Worm (Caenorhabditis elegans): ENCODE measurements around the gene srt-40.
"Not testable (repeated sequence)": the region's sequence is repeated elsewhere in the genome, so short reads cannot be mapped to it uniquely, and the experiment has no call there.

Gene srt-40

DNA sequence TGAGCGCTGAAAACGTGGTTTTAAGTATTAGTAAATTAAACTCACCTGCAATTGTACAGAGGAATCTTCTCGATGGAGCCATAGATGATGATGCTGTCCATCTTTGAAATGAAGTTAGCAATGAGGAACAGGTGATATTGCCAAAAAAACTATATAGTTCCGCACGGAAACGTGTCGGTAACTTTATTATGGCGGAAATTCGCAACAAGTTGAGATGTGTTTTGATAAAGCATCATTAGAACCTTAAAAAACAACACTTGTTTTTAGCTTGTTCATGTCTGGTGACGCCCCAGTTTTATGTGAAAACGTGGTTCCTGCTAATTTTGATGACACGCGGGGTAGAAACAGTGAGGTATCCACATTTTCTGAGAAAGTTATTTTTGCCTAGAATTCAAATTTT is at the start of gene srt-40:
srt-40 (minus strand) TSS at position 101 of the 400 bp plus-strand sequence.
- no peak for TF ChIP-seq pha-4 (tag; optimal IDR thresholded peaks at IDR 0.05)
- TF ChIP-seq nhr-11 (tag; optimal IDR thresholded peaks at IDR 0.05): no peak

- not testable (repeated sequence) for TF ChIP-seq tbx-2, nhr-232, pha-2 (tag; optimal IDR thresholded peaks at IDR 0.05)
Observed at ce11 chrV:2255191-2255590, 49.1 kb upstream of the srt-40 start, which contains the start of gene F41B5.1. F41B5.1 (plus strand) TSS chrV:2255533.

DNA sequence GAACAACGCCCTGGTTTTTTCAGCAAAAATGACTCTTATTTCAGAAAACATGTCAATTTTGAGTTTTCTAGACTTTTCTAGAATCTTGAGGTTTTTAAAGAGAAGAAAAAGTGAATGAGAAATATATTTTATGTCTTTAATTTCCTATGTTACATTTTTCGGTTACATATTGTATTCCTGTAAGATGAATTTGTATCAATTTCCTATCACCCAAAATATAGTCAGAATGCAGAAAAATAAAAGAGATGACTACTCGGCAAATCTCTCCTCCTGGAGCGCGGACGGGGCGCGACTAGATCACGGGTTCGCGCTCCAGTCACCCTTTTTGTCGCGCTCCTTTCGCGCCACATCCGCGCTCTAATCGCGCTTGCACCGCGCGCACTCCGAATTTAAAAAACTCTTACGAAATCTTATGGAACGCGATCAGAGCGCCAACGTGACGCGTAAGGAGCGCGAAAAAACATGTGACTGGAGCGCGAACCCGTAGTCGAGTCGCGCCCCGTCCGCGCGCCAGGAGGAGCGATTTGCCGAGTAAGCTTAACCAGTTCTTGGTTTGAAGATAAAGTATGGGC is 48.6 kb upstream of the srt-40 start, which contains the start of gene str-253:
str-253 (minus strand) TSS at position 51 of the 572 bp plus-strand sequence.
- TF ChIP-seq lim-6 (tag; optimal IDR thresholded peaks at IDR 0.05) (no peak), K09A11.1 (tag; optimal IDR thresholded peaks at IDR 0.05; ENCODE audit: insufficient read depth) (no peak), syd-9 (tag; optimal IDR thresholded peaks at IDR 0.05) (no peak), hlh-30 (tag; optimal IDR thresholded peaks at IDR 0.05; ENCODE audit: insufficient read depth) (no peak), F13H6.1 (tag; optimal IDR thresholded peaks at IDR 0.05) (no peak), tbx-7 (tag; optimal IDR thresholded peaks at IDR 0.05) (no peak), ceh-2 (tag; optimal IDR thresholded peaks at IDR 0.05) (no peak), eyg-1 (tag; optimal IDR thresholded peaks at IDR 0.05) (no peak), ceh-45 (GFP tag; IDR thresholded peaks at IDR 0.05) (no peak), pha-2 (tag; optimal IDR thresholded peaks at IDR 0.05) (no peak), ceh-48 (tag; optimal IDR thresholded peaks at IDR 0.05) (no peak)

DNA sequence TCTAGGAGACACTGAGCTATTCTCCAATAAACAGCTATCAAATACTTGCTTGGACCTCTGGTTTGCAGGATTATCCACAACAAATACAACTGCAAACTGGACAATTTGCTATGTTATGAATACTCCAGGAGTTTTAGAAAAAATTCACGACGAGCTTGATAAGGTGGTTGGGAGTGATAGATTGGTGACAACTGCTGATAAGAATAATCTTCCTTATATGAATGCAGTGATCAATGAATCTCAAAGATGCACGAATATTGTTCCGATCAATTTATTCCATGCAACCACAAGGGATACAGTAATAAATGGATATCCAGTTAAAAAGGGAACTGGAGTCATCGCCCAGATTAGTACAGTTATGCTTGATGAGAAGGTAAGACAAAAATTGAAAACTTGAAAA is 45.7 kb upstream of the srt-40 start:
- no peak for TF ChIP-seq pha-2 (tag; optimal IDR thresholded peaks at IDR 0.05)
- no peak for TF ChIP-seq pros-1 (tag; optimal IDR thresholded peaks at IDR 0.05)
- TF ChIP-seq hlh-8 (tag; optimal IDR thresholded peaks at IDR 0.05): no peak
- no peak for TF ChIP-seq pat-9 (tag; optimal IDR thresholded peaks at IDR 0.05)
- no peak for TF ChIP-seq fkh-10 (GFP tag; optimal IDR thresholded peaks at IDR 0.05)
- TF ChIP-seq unc-42 (tag; optimal IDR thresholded peaks at IDR 0.05): no peak
- no peak for TF ChIP-seq hlh-6 (tag; optimal IDR thresholded peaks at IDR 0.05)

ce11 chrV:2250126-2250590 is 44.1 kb upstream of the srt-40 start, which contains the start of gene cyp-33C7:
cyp-33C7 (plus strand) TSS chrV:2250540.
- TF ChIP-seq dmd-4 (tag; optimal IDR thresholded peaks at IDR 0.05; ENCODE audit: borderline replicate concordance) (no peak), zip-5 (tag; optimal IDR thresholded peaks at IDR 0.05) (no peak), ceh-2 (tag; optimal IDR thresholded peaks at IDR 0.05) (no peak), unc-55 (GFP tag; optimal IDR thresholded peaks at IDR 0.05) (no peak), ztf-16 (tag; optimal IDR thresholded peaks at IDR 0.05) (no peak), rnt-1 (tag; optimal IDR thresholded peaks at IDR 0.05) (no peak), ceh-9 (tag; optimal IDR thresholded peaks at IDR 0.05) (no peak)

DNA sequence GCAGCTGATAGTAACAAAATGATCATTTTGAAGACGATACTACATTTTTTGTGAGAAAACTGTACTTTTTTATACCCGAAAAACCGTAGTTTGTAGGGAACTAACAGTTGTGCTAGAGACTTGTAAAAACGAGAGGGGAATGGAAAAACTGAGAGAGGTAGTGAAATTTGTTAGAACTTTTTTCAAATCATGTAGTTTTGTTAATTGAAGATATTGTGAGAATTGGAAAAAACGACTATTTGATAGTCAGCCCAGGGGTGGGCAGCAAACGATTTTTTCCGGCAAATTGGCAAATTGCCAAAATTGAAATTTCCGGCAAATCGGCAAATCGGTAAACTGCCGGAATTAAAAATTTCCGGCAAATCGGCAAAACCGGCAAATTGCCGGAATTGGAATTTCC is 43.2 kb upstream of the srt-40 start, which contains the start of gene cyp-33C6:
cyp-33C6 (minus strand) TSS at position 101 of the 400 bp plus-strand sequence.
- TF ChIP-seq che-1 (tag; optimal IDR thresholded peaks at IDR 0.05) (no peak), unc-55 (GFP tag; optimal IDR thresholded peaks at IDR 0.05) (no peak), ref-2 (tag; optimal IDR thresholded peaks at IDR 0.05) (no peak), T23F11.4 (GFP tag; optimal IDR thresholded peaks at IDR 0.05) (no peak)

ce11 chrV:2244751-2245150 is 38.7 kb upstream of the srt-40 start, which contains the start of gene cyp-33C5:
cyp-33C5 (plus strand) TSS chrV:2245004.
- no peak for TF ChIP-seq hlh-15 (tag; optimal IDR thresholded peaks at IDR 0.05)
- TF ChIP-seq fkh-10 (GFP tag; optimal IDR thresholded peaks at IDR 0.05): no peak

Data from whole organism, late embryonic.